Fruit fly (Drosophila melanogaster): Measurements from ENCODE around the gene CG9555.
A peak's percentile ranks its signal among the peaks of the same experiment; 100 is the strongest.

Gene CG9555

dm6 chr2L:8997285-8997684 is 5.8 kb downstream of the CG9555 start, which contains the start of the genes alien and CG18661 (continued):
- TF ChIP-seq cwo (GFP tag; optimal IDR thresholded peaks at IDR 0.05): peak; percentile 11
- TF ChIP-seq Gug (GFP tag; IDR thresholded peaks at IDR 0.05): peak; percentile 92
- 0 out of 2 replicates have a peak, but pooled peaks have one; percentile 13 for TF ChIP-seq dan (GFP tag; IDR thresholded peaks at IDR 0.05)
- peak; percentile 30 for TF ChIP-seq HHEX (GFP tag; optimal IDR thresholded peaks at IDR 0.05)
- TF ChIP-seq tna (GFP tag; IDR thresholded peaks at IDR 0.05; ENCODE audit: partially characterized antibody): no peak
- TF ChIP-seq ase (GFP tag; IDR thresholded peaks at IDR 0.05): peak; percentile 88
- TF ChIP-seq CG18619 (GFP tag; optimal IDR thresholded peaks at IDR 0.05): peak; percentile 82
- peak; percentile 97 for TF ChIP-seq pnt (GFP tag; optimal IDR thresholded peaks at IDR 0.05)
- no peak for TF ChIP-seq CG1832 (GFP tag; optimal IDR thresholded peaks at IDR 0.05)
- peak; percentile 99 for TF ChIP-seq Myb (GFP tag; optimal IDR thresholded peaks at IDR 0.05)
- TF ChIP-seq CG16813 (GFP tag; IDR thresholded peaks at IDR 0.05; ENCODE audit: partially characterized antibody): peak; percentile 72
- TF ChIP-seq Adf1 (GFP tag; IDR thresholded peaks at IDR 0.05): peak; percentile 55
- peak; percentile 44 for TF ChIP-seq disco-r (GFP tag; optimal IDR thresholded peaks at IDR 0.05)
- peak; percentile 32 for TF ChIP-seq exex (tag; optimal IDR thresholded peaks at IDR 0.05)
- TF ChIP-seq CG14860 (GFP tag; IDR thresholded peaks at IDR 0.05; ENCODE audit: partially characterized antibody): peak; percentile 43; the same call in 1 of the 3 replicates
- TF ChIP-seq en (GFP tag; optimal IDR thresholded peaks at IDR 0.05): peak; percentile 47
- peak; percentile 47 for TF ChIP-seq Meics (GFP tag; optimal IDR thresholded peaks at IDR 0.05)
- peak; percentile 45 for TF ChIP-seq CG17612 (GFP tag; IDR thresholded peaks at IDR 0.05)
- TF ChIP-seq maf-S (GFP tag; optimal IDR thresholded peaks at IDR 0.05): peak; percentile 93
- TF ChIP-seq NfI (GFP tag; optimal IDR thresholded peaks at IDR 0.05): peak; percentile 95
- TF ChIP-seq Bdp1 (GFP tag; optimal IDR thresholded peaks at IDR 0.05): peak; percentile 25
- no peak for TF ChIP-seq CG6765 (GFP tag; optimal IDR thresholded peaks at IDR 0.05)
- TF ChIP-seq CG12236 (GFP tag; optimal IDR thresholded peaks at IDR 0.05): peak; percentile 60
- TF ChIP-seq CG11695 (GFP tag; IDR thresholded peaks at IDR 0.05): peak; percentile 89
- TF ChIP-seq CG6683 (GFP tag; optimal IDR thresholded peaks at IDR 0.05): no peak
- peak; percentile 30 for TF ChIP-seq da (GFP tag; optimal IDR thresholded peaks at IDR 0.05)
- TF ChIP-seq CG10267 (tag; optimal IDR thresholded peaks at IDR 0.05): peak; percentile 78
- no peak for TF ChIP-seq CG8281 (tag; optimal IDR thresholded peaks at IDR 0.05)
- TF ChIP-seq CG8478 (optimal IDR thresholded peaks at IDR 0.05): no peak
- peak; percentile 48 for TF ChIP-seq CG18764 (GFP tag; optimal IDR thresholded peaks at IDR 0.05)
- peak in 1 of 2 experiments; percentile 59 for TF ChIP-seq bsh (GFP tag; optimal IDR thresholded peaks at IDR 0.05)
- peak; percentile 58 for TF ChIP-seq CG10147 (GFP tag; optimal IDR thresholded peaks at IDR 0.05)
- TF ChIP-seq lov (optimal IDR thresholded peaks at IDR 0.05): no peak
- TF ChIP-seq lov (GFP tag; IDR thresholded peaks at IDR 0.05): peak; percentile 85
- TF ChIP-seq Fer2 (tag; optimal IDR thresholded peaks at IDR 0.05): peak; percentile 43
- TF ChIP-seq CG4360 (GFP tag; IDR thresholded peaks at IDR 0.05): no peak
- peak; percentile 98 for TF ChIP-seq CG3995 (GFP tag; optimal IDR thresholded peaks at IDR 0.05)
- TF ChIP-seq ssp (GFP tag; IDR thresholded peaks at IDR 0.05): peak; percentile 81
- peak; percentile 82 for TF ChIP-seq caup (GFP tag; optimal IDR thresholded peaks at IDR 0.05; ENCODE audit: severe bottlenecking)
- TF ChIP-seq CG10959 (GFP tag; IDR thresholded peaks at IDR 0.05): peak; percentile 88
- TF ChIP-seq pita (GFP tag; optimal IDR thresholded peaks at IDR 0.05): no peak
- TF ChIP-seq nerfin-1 (tag; optimal IDR thresholded peaks at IDR 0.05): peak; percentile 29
- TF ChIP-seq HLH4C (GFP tag; IDR thresholded peaks at IDR 0.05; ENCODE audit: partially characterized antibody): peak; percentile 34; the same call in 1 of the 3 replicates
- TF ChIP-seq trh (GFP tag; optimal IDR thresholded peaks at IDR 0.05): peak; percentile 91
- TF ChIP-seq CG10431 (GFP tag; optimal IDR thresholded peaks at IDR 0.05): no peak
- TF ChIP-seq Hr51 (GFP tag; optimal IDR thresholded peaks at IDR 0.05): peak; percentile 82 to 87
- TF ChIP-seq kah (GFP tag; optimal IDR thresholded peaks at IDR 0.05): no peak
- TF ChIP-seq Aef1 (GFP tag; IDR thresholded peaks at IDR 0.05): peak; percentile 98
- no peak for TF ChIP-seq Lpt (GFP tag; optimal IDR thresholded peaks at IDR 0.05)
- peak; percentile 80 for TF ChIP-seq bab2 (GFP tag; optimal IDR thresholded peaks at IDR 0.05)
- peak; percentile 82 for TF ChIP-seq pb (GFP tag; optimal IDR thresholded peaks at IDR 0.05)

Measured in whole organism, embryonic.